Worm (Caenorhabditis elegans) whole organism, mixed stage, embryonic: ENCODE results near the gene cyl-1.

ENCODE experiments used
- M03D4.4 ChIP-seq: sonication (generic microtip); optimal IDR thresholded peaks from 2 replicates; lab custom pipeline; 2017; ENCODE audit warnings: mild to moderate bottlenecking, missing genetic modification characterization, missing compliant biosample characterization
- bed-3 ChIP-seq: fragments of 200-800 bp; sonication (Bioruptor generic); optimal IDR thresholded peaks from 3 replicates; lab custom pipeline; 2018; ENCODE audit warnings: mild to moderate bottlenecking, missing genetic modification characterization, moderate library complexity, missing compliant biosample characterization
- blmp-1 ChIP-seq: fragments of 150-350 bp; optimal IDR thresholded peaks from 2 replicates; lab custom pipeline; 2014; ENCODE audit warnings: missing biosample characterization, missing genetic modification characterization
- ceh-39 ChIP-seq: fragments of 150-350 bp; optimal IDR thresholded peaks from 2 replicates; lab custom pipeline; 2014; ENCODE audit warnings: missing biosample characterization, missing genetic modification characterization
- ceh-43 ChIP-seq: fragments of 200-800 bp; sonication (Bioruptor generic); optimal IDR thresholded peaks from 2 replicates; lab custom pipeline; 2018; ENCODE audit warnings: mild to moderate bottlenecking, missing genetic modification characterization, moderate library complexity, missing compliant biosample characterization
- ceh-83 ChIP-seq: fragments of 200-800 bp; sonication (Bioruptor generic); optimal IDR thresholded peaks from 2 replicates; lab custom pipeline; 2018; ENCODE audit warnings: mild to moderate bottlenecking, missing genetic modification characterization, missing compliant biosample characterization
- ces-1 ChIP-seq: fragments of 150-350 bp; optimal IDR thresholded peaks from 2 replicates; lab custom pipeline; 2014; ENCODE audit warnings: missing biosample characterization, missing genetic modification reagents, missing genetic modification characterization
- cnd-1 ChIP-seq: fragments of 200-800 bp; sonication (Bioruptor generic); optimal IDR thresholded peaks from 2 replicates; lab custom pipeline; 2018; ENCODE audit warnings: mild to moderate bottlenecking, missing genetic modification characterization, missing compliant biosample characterization
- drap-1 ChIP-seq: fragments of 200-800 bp; sonication (Bioruptor generic); optimal IDR thresholded peaks from 3 replicates; lab custom pipeline; 2018; ENCODE audit warnings: mild to moderate bottlenecking, missing genetic modification characterization, missing compliant biosample characterization
- elt-1 ChIP-seq: sonication (generic microtip); optimal IDR thresholded peaks from 2 replicates; lab custom pipeline; 2017; ENCODE audit warnings: missing genetic modification characterization, mild to moderate bottlenecking, missing compliant biosample characterization, antibody characterized with exemption, moderate library complexity, borderline replicate concordance; ENCODE audit not compliant: insufficient read depth
- elt-3 ChIP-seq: fragments of 150-350 bp; optimal IDR thresholded peaks from 2 replicates; lab custom pipeline; 2014; ENCODE audit warnings: missing biosample characterization, missing genetic modification characterization
- flh-1 ChIP-seq: fragments of 200-800 bp; sonication (Bioruptor generic); optimal IDR thresholded peaks from 2 replicates; lab custom pipeline; 2018; ENCODE audit warnings: mild to moderate bottlenecking, missing genetic modification characterization, moderate library complexity, missing compliant biosample characterization
- ham-2 ChIP-seq: fragments of 200-800 bp; sonication (Bioruptor generic); optimal IDR thresholded peaks from 2 replicates; lab custom pipeline; 2018; ENCODE audit warnings: mild to moderate bottlenecking, missing genetic modification characterization, missing compliant biosample characterization
- hlh-1 ChIP-seq: fragments of 150-350 bp; optimal IDR thresholded peaks from 2 replicates; lab custom pipeline; 2014; ENCODE audit warnings: missing biosample characterization, missing genetic modification reagents, missing genetic modification characterization
- lin-13 ChIP-seq: fragments of 150-350 bp; optimal IDR thresholded peaks from 2 replicates; lab custom pipeline; 2014; ENCODE audit warnings: missing biosample characterization, missing genetic modification characterization
- lin-32 ChIP-seq: fragments of 200-800 bp; sonication (Bioruptor generic); optimal IDR thresholded peaks from 2 replicates; lab custom pipeline; 2018; ENCODE audit warnings: mild to moderate bottlenecking, missing genetic modification characterization, missing compliant biosample characterization
- lsy-2 ChIP-seq: fragments of 150-350 bp; optimal IDR thresholded peaks from 2 replicates; lab custom pipeline; 2014; ENCODE audit warnings: missing biosample characterization, missing genetic modification characterization
- mab-5 ChIP-seq: fragments of 150-350 bp; optimal IDR thresholded peaks from 2 replicates; lab custom pipeline; 2014; ENCODE audit warnings: missing biosample characterization, missing genetic modification characterization
- mep-1 ChIP-seq: fragments of 150-350 bp; optimal IDR thresholded peaks from 2 replicates; lab custom pipeline; 2017; ENCODE audit warnings: missing biosample characterization, missing genetic modification reagents, missing genetic modification characterization, inconsistent platforms
- mls-2 ChIP-seq: sonication (generic microtip); optimal IDR thresholded peaks from 2 replicates; lab custom pipeline; 2016; ENCODE audit warnings: mild to moderate bottlenecking, missing genetic modification characterization, moderate library complexity, missing compliant biosample characterization
- nhr-237 ChIP-seq: fragments of 150-350 bp; optimal IDR thresholded peaks from 2 replicates; lab custom pipeline; 2014; ENCODE audit warnings: missing biosample characterization, missing genetic modification characterization
- nhr-28 ChIP-seq: fragments of 150-350 bp; optimal IDR thresholded peaks from 2 replicates; lab custom pipeline; 2014; ENCODE audit warnings: missing biosample characterization, missing genetic modification characterization
- nhr-76 ChIP-seq: sonication (generic microtip); optimal IDR thresholded peaks from 2 replicates; lab custom pipeline; 2017; ENCODE audit warnings: missing biosample characterization, missing genetic modification characterization
- pha-4 ChIP-seq: fragments of 150-350 bp; optimal IDR thresholded peaks from 2 replicates; lab custom pipeline; 2018; ENCODE audit warnings: missing biosample characterization, missing genetic modification reagents, missing genetic modification characterization
- sem-2 ChIP-seq: fragments of 200-800 bp; sonication (Bioruptor generic); optimal IDR thresholded peaks from 2 replicates; lab custom pipeline; 2018; ENCODE audit warnings: mild to moderate bottlenecking, missing genetic modification characterization, missing compliant biosample characterization
- snpc-4 ChIP-seq: fragments of 150-350 bp; optimal IDR thresholded peaks from 2 replicates; lab custom pipeline; 2014; ENCODE audit warnings: missing biosample characterization, missing genetic modification characterization
- sptf-1 ChIP-seq: sonication (generic microtip); optimal IDR thresholded peaks from 2 replicates; lab custom pipeline; 2017; ENCODE audit warnings: mild to moderate bottlenecking, missing genetic modification characterization, moderate library complexity, missing compliant biosample characterization
- tbx-8 ChIP-seq: fragments of 200-800 bp; sonication (Bioruptor generic); optimal IDR thresholded peaks from 2 replicates; lab custom pipeline; 2018; ENCODE audit warnings: mild to moderate bottlenecking, missing genetic modification characterization, moderate library complexity, missing compliant biosample characterization
- unc-120 ChIP-seq: sonication (generic microtip); optimal IDR thresholded peaks from 2 replicates; lab custom pipeline; 2017; ENCODE audit warnings: missing genetic modification characterization, missing compliant biosample characterization; ENCODE audit not compliant: poor library complexity, severe bottlenecking
- unc-62 ChIP-seq: fragments of 150-350 bp; optimal IDR thresholded peaks from 2 replicates; lab custom pipeline; 2014; ENCODE audit warnings: missing biosample characterization, missing genetic modification reagents, missing genetic modification characterization
- zip-8 ChIP-seq: fragments of 150-350 bp; optimal IDR thresholded peaks from 2 replicates; lab custom pipeline; 2014; ENCODE audit warnings: missing biosample characterization, missing genetic modification characterization
- ztf-11 ChIP-seq: fragments of 150-350 bp; optimal IDR thresholded peaks from 2 replicates; lab custom pipeline; 2014; ENCODE audit warnings: missing biosample characterization, missing genetic modification characterization

cyl-1 gene

ce11 chrV:11995862-11996261 is 2.3 kb upstream of the cyl-1 start, which contains the start of gene C52E4.12:
Gene C52E4.12 (plus strand): TSS chrV:11996162.
- TF ChIP-seq elt-3 (no peak), sem-2 (GFP tag; lab: Kevin White, UChicago) (no peak), pha-4 (no peak), ceh-43 (GFP tag; lab: Kevin White, UChicago) (no peak), drap-1 (no peak), nhr-237 (tag; lab: Kevin White, UChicago) (no peak), unc-62 (GFP tag; lab: Kevin White, UChicago) (no peak), flh-1 (GFP tag; lab: Kevin White, UChicago) (no peak), snpc-4 (tag; lab: Kevin White, UChicago) (no peak), ham-2 (no peak), unc-120 (tag; lab: Kevin White, UChicago) (no peak), mls-2 (tag; lab: Kevin White, UChicago) (no peak), elt-1 (no peak), cnd-1 (tag; lab: Kevin White, UChicago) (no peak), lsy-2 (no peak), tbx-8 (no peak), zip-8 (tag; lab: Kevin White, UChicago) (no peak), mep-1 (tag; lab: Kevin White, UChicago) (no peak), blmp-1 (tag; lab: Kevin White, UChicago) (no peak)

- TF ChIP-seq lin-13 (no peak), ces-1 (peak; percentile 45)
Measured at ce11 chrV:11990511-11991127, 2.9 kb downstream of the cyl-1 start.

ce11 chrV:11989861-11990260 is 3.7 kb downstream of the cyl-1 start:
- TF ChIP-seq elt-1 (no peak), nhr-28 (tag; lab: Kevin White, UChicago) (no peak), blmp-1 (tag; lab: Kevin White, UChicago) (peak; percentile 47), sptf-1 (tag; lab: Kevin White, UChicago) (no peak), cnd-1 (tag; lab: Kevin White, UChicago) (no peak), nhr-237 (tag; lab: Kevin White, UChicago) (no peak)

ce11 chrV:11986078-11986869 is 7.2 kb downstream of the cyl-1 start:
- TF ChIP-seq blmp-1 (tag; lab: Kevin White, UChicago), result peak; percentile 80
- no peak for TF ChIP-seq lsy-2
- TF ChIP-seq ces-1, result peak; percentile 97
- TF ChIP-seq, all 35 proteins: peak for 2

- no peak for TF ChIP-seq elt-3
- no peak for TF ChIP-seq lin-32 (GFP tag; lab: Kevin White, UChicago)
- TF ChIP-seq ceh-83 (GFP tag; lab: Kevin White, UChicago), result no peak
- TF ChIP-seq sptf-1 (tag; lab: Kevin White, UChicago), result no peak
- TF ChIP-seq nhr-28 (tag; lab: Kevin White, UChicago), result no peak
- TF ChIP-seq mab-5 (tag; lab: Kevin White, UChicago), result no peak
- TF ChIP-seq pha-4, result no peak
- no peak for TF ChIP-seq lin-13
- no peak for TF ChIP-seq unc-120 (tag; lab: Kevin White, UChicago)
- TF ChIP-seq mep-1 (tag; lab: Kevin White, UChicago), result no peak
- TF ChIP-seq ztf-11 (tag; lab: Kevin White, UChicago), result no peak
- TF ChIP-seq hlh-1 (tag; lab: Kevin White, UChicago), result no peak
- TF ChIP-seq mls-2 (tag; lab: Kevin White, UChicago), result no peak
- TF ChIP-seq tbx-8, result no peak
Measured at ce11 chrV:11985384-11985783, 8.1 kb downstream of the cyl-1 start, which contains the start of gene mans-2. Gene mans-2 (minus strand): TSS chrV:11985484.

ce11 chrV:11982309-11982708 is 11.2 kb downstream of the cyl-1 start, which contains the start of gene rpt-1:
Gene rpt-1 (minus strand): TSS chrV:11982397.
- TF ChIP-seq pha-4 (peak; percentile 33), M03D4.4 (tag; lab: Kevin White, UChicago) (no peak), lin-32 (GFP tag; lab: Kevin White, UChicago) (no peak), hlh-1 (tag; lab: Kevin White, UChicago) (peak; percentile 44), snpc-4 (tag; lab: Kevin White, UChicago) (no peak), drap-1 (no peak), nhr-28 (tag; lab: Kevin White, UChicago) (no peak), lin-13 (peak; percentile 70), tbx-8 (no peak), ham-2 (no peak), unc-62 (GFP tag; lab: Kevin White, UChicago) (peak; percentile 17), cnd-1 (tag; lab: Kevin White, UChicago) (no peak), nhr-237 (tag; lab: Kevin White, UChicago) (peak; percentile 68), elt-1 (no peak), ceh-83 (GFP tag; lab: Kevin White, UChicago) (peak; percentile 0), zip-8 (tag; lab: Kevin White, UChicago) (no peak), lsy-2 (peak; percentile 50), mep-1 (tag; lab: Kevin White, UChicago) (peak; percentile 69), blmp-1 (tag; lab: Kevin White, UChicago) (no peak), flh-1 (GFP tag; lab: Kevin White, UChicago) (no peak), mls-2 (tag; lab: Kevin White, UChicago) (no peak), mab-5 (tag; lab: Kevin White, UChicago) (no peak), ces-1 (peak; percentile 52), bed-3 (GFP tag; lab: Kevin White, UChicago) (no peak), ztf-11 (tag; lab: Kevin White, UChicago) (no peak), ceh-39 (no peak), sptf-1 (tag; lab: Kevin White, UChicago) (peak; percentile 35), nhr-76 (tag; lab: Kevin White, UChicago) (no peak)
